Fruit fly (Drosophila melanogaster) whole organism, pupa: ENCODE measurements around the gene CG9568.

Experiments
- CG10348 ChIP-seq: fragments of 200-800 bp; sonication (Bioruptor generic); IDR thresholded peaks from 2 replicates; pipeline ENCODE4 v1.3.6; 2022; ENCODE audit warnings: missing biosample characterization, missing genetic modification characterization
- CG12605 ChIP-seq: fragments of 200-800 bp; sonication (Bioruptor generic); IDR thresholded peaks from 2 replicates; pipeline ENCODE4 v1.3.6; 2022; ENCODE audit warnings: missing biosample characterization, missing genetic modification characterization
- CG13204 ChIP-seq: fragments of 200-800 bp; sonication (Bioruptor generic); optimal IDR thresholded peaks from 2 replicates; lab custom pipeline; 2018; ENCODE audit warnings: missing biosample characterization, mild to moderate bottlenecking, missing genetic modification characterization, moderate library complexity
- CG15710 ChIP-seq: fragments of 200-800 bp; sonication (Bioruptor generic); optimal IDR thresholded peaks from 2 replicates; lab custom pipeline; 2018; ENCODE audit warnings: missing biosample characterization, mild to moderate bottlenecking, missing genetic modification characterization, moderate library complexity
- CG34367 ChIP-seq: fragments of 200-800 bp; sonication (Bioruptor generic); optimal IDR thresholded peaks from 2 replicates; lab custom pipeline; 2018; ENCODE audit warnings: missing biosample characterization, mild to moderate bottlenecking, missing genetic modification characterization
- CG4496 ChIP-seq: fragments of 200-800 bp; sonication (Bioruptor generic); IDR thresholded peaks from 3 replicates; pipeline ENCODE4 v1.3.6; 2022; ENCODE audit warnings: missing biosample characterization, missing genetic modification characterization
- CG8159 ChIP-seq: fragments of 200-800 bp; sonication (Bioruptor generic); optimal IDR thresholded peaks from 3 replicates; lab custom pipeline; 2018; ENCODE audit warnings: missing biosample characterization, mild to moderate bottlenecking, missing genetic modification characterization, moderate library complexity
- D1 ChIP-seq: fragments of 200-800 bp; sonication (Bioruptor generic); optimal IDR thresholded peaks from 2 replicates; lab custom pipeline; 2018; ENCODE audit warnings: missing biosample characterization, mild to moderate bottlenecking, missing genetic modification characterization, moderate library complexity
- Ets98B ChIP-seq: fragments of 200-800 bp; sonication (Bioruptor generic); IDR thresholded peaks from 2 replicates; pipeline ENCODE4 v1.3.6; 2022; ENCODE audit warnings: missing biosample characterization, missing genetic modification characterization
- Snoo ChIP-seq: fragments of 200-800 bp; sonication (Bioruptor generic); optimal IDR thresholded peaks from 3 replicates; lab custom pipeline; 2017; ENCODE audit warnings: missing biosample characterization, mild to moderate bottlenecking, missing genetic modification characterization, inconsistent platforms
- fd96Ca ChIP-seq: fragments of 200-800 bp; sonication (Bioruptor generic); IDR thresholded peaks from 3 replicates; pipeline ENCODE4 v1.3.6; 2022; ENCODE audit warnings: missing biosample characterization, missing genetic modification characterization
- gl ChIP-seq: fragments of 200-800 bp; sonication (Bioruptor generic); optimal IDR thresholded peaks from 2 replicates; lab custom pipeline; 2018; ENCODE audit warnings: missing biosample characterization, mild to moderate bottlenecking, missing genetic modification characterization
- rn ChIP-seq: fragments of 200-800 bp; sonication (Bioruptor generic); IDR thresholded peaks from 2 replicates; pipeline ENCODE4 v1.3.6; 2022; ENCODE audit warnings: missing biosample characterization, missing genetic modification characterization

- TF ChIP-seq CG8159 (tag; lab: Kevin White, UChicago) = no peak
- no peak for TF ChIP-seq rn
- TF ChIP-seq D1 (tag; lab: Kevin White, UChicago) = no peak
- no peak for TF ChIP-seq CG15710 (tag; lab: Kevin White, UChicago)
- no peak for TF ChIP-seq CG34367 (tag; lab: Kevin White, UChicago)
- TF ChIP-seq gl (tag; lab: Kevin White, UChicago) = no peak
- TF ChIP-seq fd96Ca = no peak
- TF ChIP-seq Ets98B = no peak
- no peak for TF ChIP-seq CG12605 (GFP tag; lab: Robert Waterston, UW)
- no peak for TF ChIP-seq Snoo (tag; lab: Kevin White, UChicago)
- TF ChIP-seq CG13204 (GFP tag; lab: Kevin White, UChicago) = no peak
- no peak for TF ChIP-seq CG4496 (GFP tag; lab: Robert Waterston, UW)
- no peak for TF ChIP-seq CG10348 (GFP tag; lab: Robert Waterston, UW)
Observed at dm6 chr2L:9026157-9026556, 15.8 kb downstream of the CG9568 start.
